Fruit fly (Drosophila melanogaster) whole organism, embryonic: ENCODE data around the gene eIF1.

ENCODE experiments used
- Adf1 ChIP-seq: fragments of 200-800 bp; sonication (Bioruptor generic); IDR thresholded peaks from 2 replicates; pipeline ENCODE4 v1.3.6; 2022; ENCODE audit warnings: missing biosample characterization, missing genetic modification characterization
- Atf3 ChIP-seq: fragments of 200-800 bp; sonication (Bioruptor generic); optimal IDR thresholded peaks from 3 replicates; lab custom pipeline; 2016; ENCODE audit warnings: missing biosample characterization, missing genetic modification characterization
- Blimp-1 ChIP-seq: fragments of 200-800 bp; sonication (Bioruptor generic); optimal IDR thresholded peaks from 3 replicates; lab custom pipeline; 2018; ENCODE audit warnings: missing biosample characterization, missing genetic modification characterization, mild to moderate bottlenecking, moderate library complexity, missing genetic modification reagents
- CG11560 ChIP-seq: fragments of 200-800 bp; sonication (Bioruptor generic); IDR thresholded peaks from 3 replicates; pipeline ENCODE4 v1.3.6; 2022; ENCODE audit warnings: missing biosample characterization, missing genetic modification characterization
- CG12071 ChIP-seq: fragments of 200-800 bp; sonication (Bioruptor generic); optimal IDR thresholded peaks from 3 replicates; lab custom pipeline; 2018; ENCODE audit warnings: missing biosample characterization, mild to moderate bottlenecking, missing genetic modification characterization
- CG12391 ChIP-seq: fragments of 200-800 bp; sonication (Bioruptor generic); optimal IDR thresholded peaks from 3 replicates; lab custom pipeline; 2018; ENCODE audit warnings: missing biosample characterization, mild to moderate bottlenecking, missing genetic modification characterization, moderate library complexity
- CG13123 ChIP-seq: fragments of 200-800 bp; sonication (Bioruptor generic); optimal IDR thresholded peaks from 2 replicates; lab custom pipeline; 2016; ENCODE audit warnings: missing biosample characterization, missing genetic modification characterization
- CG13424 ChIP-seq: fragments of 200-800 bp; sonication (Bioruptor generic); optimal IDR thresholded peaks from 2 replicates; lab custom pipeline; 2019; ENCODE audit warnings: missing biosample characterization, mild to moderate bottlenecking, missing genetic modification characterization, moderate library complexity
- CG1529 ChIP-seq: fragments of 200-800 bp; sonication (Bioruptor generic); optimal IDR thresholded peaks from 3 replicates; lab custom pipeline; 2018; ENCODE audit warnings: missing biosample characterization, missing genetic modification characterization
- CG1602 ChIP-seq: fragments of 200-800 bp; sonication (Bioruptor generic); optimal IDR thresholded peaks from 3 replicates; lab custom pipeline; 2016; ENCODE audit warnings: missing biosample characterization, missing genetic modification characterization
- CG17328 ChIP-seq: fragments of 200-800 bp; sonication (Bioruptor generic); IDR thresholded peaks from 2 replicates; pipeline ENCODE4 v1.3.6; 2022; ENCODE audit warnings: missing biosample characterization, missing genetic modification characterization
- CG17912 ChIP-seq: fragments of 200-800 bp; sonication (Bioruptor generic); optimal IDR thresholded peaks from 2 replicates; lab custom pipeline; 2018; ENCODE audit warnings: missing biosample characterization, mild to moderate bottlenecking, missing genetic modification characterization
- CG18476 ChIP-seq: fragments of 200-800 bp; sonication (Bioruptor generic); optimal IDR thresholded peaks from 2 replicates; lab custom pipeline; 2016; ENCODE audit warnings: missing biosample characterization, mild to moderate bottlenecking, missing genetic modification characterization
- CG2889 ChIP-seq: fragments of 200-800 bp; sonication (Bioruptor generic); IDR thresholded peaks from 3 replicates; pipeline ENCODE4 v1.3.6; 2022; ENCODE audit warnings: missing biosample characterization, missing genetic modification characterization
- CG34376 ChIP-seq: fragments of 200-800 bp; sonication (Bioruptor generic); optimal IDR thresholded peaks from 2 replicates; lab custom pipeline; 2018; ENCODE audit warnings: missing biosample characterization, mild to moderate bottlenecking, missing genetic modification characterization
- CG7271 ChIP-seq: fragments of 200-800 bp; sonication (Bioruptor generic); optimal IDR thresholded peaks from 2 replicates; lab custom pipeline; 2018; ENCODE audit warnings: missing biosample characterization, mild to moderate bottlenecking, missing genetic modification characterization, moderate library complexity
- CG7372 ChIP-seq: fragments of 200-800 bp; sonication (Bioruptor generic); IDR thresholded peaks from 2 replicates; pipeline ENCODE4 v1.3.6; 2022; ENCODE audit warnings: missing biosample characterization, missing genetic modification characterization
- CG9215 ChIP-seq: fragments of 200-800 bp; sonication (Bioruptor generic); IDR thresholded peaks from 2 replicates; pipeline ENCODE4 v1.3.6; 2022; ENCODE audit warnings: missing biosample characterization, missing genetic modification characterization
- CG9609 ChIP-seq: fragments of 200-800 bp; sonication (Bioruptor generic); optimal IDR thresholded peaks from 3 replicates; lab custom pipeline; 2016; ENCODE audit warnings: missing biosample characterization, missing genetic modification characterization
- E2f2 ChIP-seq: fragments of 200-800 bp; sonication (Bioruptor generic); IDR thresholded peaks from 2 replicates; pipeline ENCODE4 v1.3.6; 2022; ENCODE audit warnings: missing biosample characterization, missing genetic modification characterization
- Fer3 ChIP-seq: fragments of 200-800 bp; sonication (Bioruptor generic); optimal IDR thresholded peaks from 2 replicates; lab custom pipeline; 2018; ENCODE audit warnings: missing biosample characterization, mild to moderate bottlenecking, missing genetic modification characterization, moderate library complexity
- Gug ChIP-seq: fragments of 200-800 bp; sonication (Bioruptor generic); IDR thresholded peaks from 4 replicates; pipeline ENCODE4 v1.3.6; 2022; ENCODE audit warnings: missing biosample characterization, missing genetic modification characterization
- Hr3 ChIP-seq: fragments of 200-800 bp; sonication (Bioruptor generic); optimal IDR thresholded peaks from 3 replicates; lab custom pipeline; 2016; ENCODE audit warnings: missing biosample characterization, missing genetic modification characterization
- Jarid2 ChIP-seq: fragments of 200-800 bp; sonication (Bioruptor generic); optimal IDR thresholded peaks from 3 replicates; lab custom pipeline; 2017; ENCODE audit warnings: mild to moderate bottlenecking, missing biosample characterization, missing genetic modification reagents, missing genetic modification characterization
- Kr ChIP-seq: fragments of 200-800 bp; sonication (Bioruptor generic); optimal IDR thresholded peaks from 2 replicates; lab custom pipeline; 2017; ENCODE audit warnings: missing biosample characterization, mild to moderate bottlenecking, missing genetic modification characterization
- Lim3 ChIP-seq: fragments of 200-800 bp; sonication (Bioruptor generic); IDR thresholded peaks from 2 replicates; pipeline ENCODE4 v1.3.6; 2022; ENCODE audit warnings: missing biosample characterization, missing genetic modification characterization
- Lpt ChIP-seq: fragments of >200 bp; optimal IDR thresholded peaks from 2 replicates; lab custom pipeline; 2018; ENCODE audit warnings: missing biosample characterization, missing genetic modification characterization
- Poxn ChIP-seq: fragments of 200-800 bp; sonication (Bioruptor generic); IDR thresholded peaks from 2 replicates; pipeline ENCODE4 v1.3.6; 2022; ENCODE audit warnings: missing biosample characterization, missing genetic modification characterization
- Trl ChIP-seq, 3 experiments: fragments of >200 bp in 2 of 3; fragments of 200-800 bp in 1 of 3; sonication (Bioruptor generic) in 1 of 3; optimal IDR thresholded peaks; 2 replicates in 1 of 3; 3 replicates in 2 of 3; lab custom pipeline; 2016 to 2017; ENCODE audit warnings: missing biosample characterization in 1 of 3, missing genetic modification characterization in 1 of 3
- ap ChIP-seq: fragments of 200-800 bp; sonication (Bioruptor generic); IDR thresholded peaks from 2 replicates; pipeline ENCODE4 v1.3.6; 2022; ENCODE audit warnings: missing biosample characterization, missing genetic modification characterization
- bbx ChIP-seq: fragments of 200-800 bp; sonication (Bioruptor generic); IDR thresholded peaks from 2 replicates; pipeline ENCODE4 v1.3.6; 2022; ENCODE audit warnings: missing biosample characterization, missing genetic modification characterization; ENCODE audit not compliant: partially characterized antibody
- bigmax ChIP-seq: fragments of 200-800 bp; sonication (Bioruptor generic); optimal IDR thresholded peaks from 2 replicates; lab custom pipeline; 2018; ENCODE audit warnings: missing biosample characterization, mild to moderate bottlenecking, missing genetic modification characterization
- btn ChIP-seq: fragments of 200-800 bp; sonication (Bioruptor generic); optimal IDR thresholded peaks from 2 replicates; lab custom pipeline; 2016; ENCODE audit warnings: missing biosample characterization, missing genetic modification characterization
- dan ChIP-seq: fragments of 200-800 bp; sonication (Bioruptor generic); IDR thresholded peaks from 2 replicates; pipeline ENCODE4 v1.3.6; 2022; ENCODE audit warnings: missing biosample characterization, missing genetic modification characterization
- dati ChIP-seq: fragments of 200-800 bp; sonication (Bioruptor generic); IDR thresholded peaks from 2 replicates; pipeline ENCODE4 v1.3.6; 2022; ENCODE audit warnings: missing biosample characterization, missing genetic modification characterization
- dpn ChIP-seq, 2 experiments: fragments of 200-800 bp; sonication (Bioruptor generic); optimal IDR thresholded peaks; 3 replicates each; lab custom pipeline; 2016; ENCODE audit warnings: missing biosample characterization in 2 of 2, missing genetic modification characterization in 2 of 2
- gce ChIP-seq: fragments of 200-800 bp; sonication (Bioruptor generic); IDR thresholded peaks from 3 replicates; pipeline ENCODE4 v1.3.6; 2022; ENCODE audit warnings: missing biosample characterization, missing genetic modification characterization
- grau ChIP-seq: fragments of 200-800 bp; optimal IDR thresholded peaks from 3 replicates; lab custom pipeline; 2019; ENCODE audit warnings: missing biosample characterization, mild to moderate bottlenecking, missing genetic modification characterization, moderate library complexity
- gsb-n ChIP-seq: fragments of 200-800 bp; sonication (Bioruptor generic); optimal IDR thresholded peaks from 3 replicates; lab custom pipeline; 2018; ENCODE audit warnings: missing biosample characterization, mild to moderate bottlenecking, missing genetic modification characterization
- lov ChIP-seq, 2 experiments: fragments of 200-800 bp in 1 of 2; fragments of >200 bp in 1 of 2; sonication (Bioruptor generic) in 1 of 2; IDR thresholded peaks in 1 of 2; optimal IDR thresholded peaks in 1 of 2; 2 replicates in 1 of 2; 3 replicates in 1 of 2; pipeline versions ENCODE4 v1.3.6 to Lab custom; 2017 to 2022; ENCODE audit warnings: missing biosample characterization in 1 of 2, missing genetic modification characterization in 1 of 2
- peb ChIP-seq: fragments of 200-800 bp; sonication (Bioruptor generic); IDR thresholded peaks from 2 replicates; pipeline ENCODE4 v1.3.6; 2022; ENCODE audit warnings: missing biosample characterization, missing genetic modification characterization
- sd ChIP-seq: fragments of 200-800 bp; sonication (Bioruptor generic); optimal IDR thresholded peaks from 3 replicates; lab custom pipeline; 2018; ENCODE audit warnings: missing biosample characterization, mild to moderate bottlenecking, missing genetic modification characterization, moderate library complexity
- slp2 ChIP-seq: fragments of 200-800 bp; sonication (Bioruptor generic); optimal IDR thresholded peaks from 2 replicates; lab custom pipeline; 2016; ENCODE audit warnings: missing biosample characterization, missing genetic modification characterization
- sr ChIP-seq: fragments of 200-800 bp; sonication (Bioruptor generic); IDR thresholded peaks from 3 replicates; pipeline ENCODE4 v1.3.6; 2022; ENCODE audit warnings: missing biosample characterization, missing genetic modification characterization
- sug ChIP-seq: fragments of 200-800 bp; optimal IDR thresholded peaks from 2 replicates; lab custom pipeline; 2019; ENCODE audit warnings: missing biosample characterization, mild to moderate bottlenecking, missing genetic modification characterization, moderate library complexity
- tgo ChIP-seq: fragments of 200-800 bp; sonication (Bioruptor generic); IDR thresholded peaks from 3 replicates; pipeline ENCODE4 v1.3.6; 2022; ENCODE audit warnings: missing biosample characterization, missing genetic modification characterization
- unc-4 ChIP-seq: fragments of 200-800 bp; sonication (Bioruptor generic); IDR thresholded peaks from 2 replicates; pipeline ENCODE4 v1.3.6; 2022; ENCODE audit warnings: missing biosample characterization, missing genetic modification characterization; ENCODE audit not compliant: partially characterized antibody
- wdn ChIP-seq: fragments of 200-800 bp; sonication (Bioruptor generic); IDR thresholded peaks from 2 replicates; pipeline ENCODE4 v1.3.6; 2022; ENCODE audit warnings: missing biosample characterization, missing genetic modification characterization

The eIF1 gene

DNA sequence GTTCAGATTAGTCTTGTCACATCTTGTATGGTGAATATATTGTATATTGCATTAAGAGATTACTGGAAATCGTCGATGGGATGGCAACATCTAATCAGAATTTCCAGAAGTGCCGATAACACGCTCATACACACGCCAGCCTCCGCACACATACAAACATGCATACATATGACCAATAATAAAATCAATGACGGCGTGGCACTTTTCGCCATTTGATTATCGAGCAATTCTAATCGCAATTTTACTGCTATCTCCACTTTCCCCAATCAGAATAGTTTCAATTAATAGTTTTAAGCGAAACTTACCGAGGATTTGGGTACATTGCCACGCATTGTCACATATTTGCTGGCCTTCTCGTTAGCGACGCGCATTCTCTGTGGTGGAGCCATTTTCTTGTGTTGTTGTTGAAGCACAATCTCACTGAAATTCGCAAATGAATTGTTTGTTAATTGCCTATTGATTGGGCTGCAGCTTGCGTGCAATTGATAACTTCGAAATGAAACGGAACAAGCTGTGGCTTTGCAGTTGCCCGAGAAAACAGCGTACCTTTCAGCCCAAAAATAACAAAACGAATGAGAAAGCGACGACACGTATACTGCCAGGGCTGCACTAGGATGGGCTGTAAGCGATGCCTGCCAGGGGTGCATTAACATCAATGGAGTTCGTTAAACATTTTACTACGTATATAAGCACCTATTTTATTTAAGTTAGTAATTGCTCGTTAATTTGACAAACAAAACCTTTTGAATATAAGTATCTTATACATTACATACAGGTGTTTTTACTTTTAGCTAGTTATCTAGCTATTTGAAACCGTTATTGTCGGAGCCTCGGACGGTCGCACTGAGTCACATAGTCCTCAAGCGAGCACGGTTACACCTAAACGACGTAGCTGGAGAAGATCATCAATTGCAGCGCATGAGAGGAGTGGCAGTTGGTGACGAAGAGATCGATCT lies 24.4 kb upstream of the eIF1 start, which contains the start of the genes CG32276 and gry (continued):
- no peak for TF ChIP-seq bbx (GFP tag; lab: Robert Waterston, UW)
- TF ChIP-seq dan: no peak
- TF ChIP-seq peb (GFP tag; lab: Robert Waterston, UW): no peak
- no peak for TF ChIP-seq grau (tag; lab: Kevin White, UChicago)
- no peak for TF ChIP-seq CG1529 (GFP tag; lab: Kevin White, UChicago)
- peak; percentile 68; the same call in 2 of the 4 replicates for TF ChIP-seq Gug (GFP tag; lab: Robert Waterston, UW)
- no peak; the same call in 2 of the 3 replicates for TF ChIP-seq sr (GFP tag; lab: Robert Waterston, UW)
- TF ChIP-seq lov (optimal IDR thresholded peaks at IDR 0.05; lab: Kevin White, UChicago): no peak
- peak; percentile 61; the same call in 1 of the 3 replicates for TF ChIP-seq lov (GFP tag; IDR thresholded peaks at IDR 0.05; lab: Robert Waterston, UW)
- TF ChIP-seq Hr3 (GFP tag; lab: Kevin White, UChicago): peak; percentile 70
- TF ChIP-seq dati (GFP tag; lab: Robert Waterston, UW): peak; percentile 48; the same call in 1 of the 2 replicates
- TF ChIP-seq Poxn (GFP tag; lab: Robert Waterston, UW): peak; percentile 62
- peak; percentile 67 for TF ChIP-seq slp2 (GFP tag; lab: Kevin White, UChicago)
- TF ChIP-seq sug: no peak
- no peak for TF ChIP-seq sd
- TF ChIP-seq CG9609 (GFP tag; lab: Kevin White, UChicago): peak; percentile 82
- TF ChIP-seq Lim3: no peak
- peak; percentile 75 for TF ChIP-seq CG34376 (GFP tag; lab: Kevin White, UChicago)
- TF ChIP-seq unc-4 (GFP tag; lab: Robert Waterston, UW): no peak
- TF ChIP-seq Adf1 (GFP tag; lab: Robert Waterston, UW): no peak
- peak; percentile 76 to 81 for TF ChIP-seq dpn (GFP tag; optimal IDR thresholded peaks at IDR 0.05; lab: Kevin White, UChicago)
- peak; percentile 66 for TF ChIP-seq CG1602 (GFP tag; lab: Kevin White, UChicago)
- 0 out of 3 replicates have a peak, but pooled peaks have one; percentile 46 for TF ChIP-seq CG2889 (GFP tag; lab: Robert Waterston, UW)
- TF ChIP-seq E2f2: peak; percentile 53
- peak; percentile 64 for TF ChIP-seq CG9215 (GFP tag; lab: Robert Waterston, UW)
- peak; percentile 84 for TF ChIP-seq CG13424
- TF ChIP-seq ap (GFP tag; lab: Robert Waterston, UW): peak; percentile 82
- TF ChIP-seq CG11560: no peak
- peak; percentile 72 for TF ChIP-seq Fer3 (tag; lab: Kevin White, UChicago)
- peak; percentile 7 for TF ChIP-seq CG17912
- peak; percentile 71 for TF ChIP-seq CG18476 (GFP tag; lab: Kevin White, UChicago)
- no peak for TF ChIP-seq bigmax (GFP tag; lab: Kevin White, UChicago)
- peak; percentile 73 for TF ChIP-seq tgo (GFP tag; lab: Robert Waterston, UW)
- TF ChIP-seq Jarid2 (GFP tag; lab: Kevin White, UChicago): peak; percentile 50
- 0 out of 2 replicates have a peak, but pooled peaks have one; percentile 8 for TF ChIP-seq wdn (GFP tag; lab: Robert Waterston, UW)
- TF ChIP-seq btn: peak; percentile 58
- no peak for TF ChIP-seq Lpt (GFP tag; lab: Kevin White, UChicago)
- TF ChIP-seq CG12391 (tag; lab: Kevin White, UChicago): peak; percentile 91
- no peak for TF ChIP-seq gsb-n (tag; lab: Kevin White, UChicago)
- TF ChIP-seq CG13123 (GFP tag; lab: Kevin White, UChicago): peak; percentile 54
- TF ChIP-seq CG17328 (GFP tag; lab: Robert Waterston, UW): peak; percentile 78
- TF ChIP-seq CG7271 (tag; lab: Kevin White, UChicago): peak; percentile 8
- no peak for TF ChIP-seq gce (GFP tag; lab: Robert Waterston, UW)
- TF ChIP-seq Atf3 (GFP tag; lab: Kevin White, UChicago): peak; percentile 63
- TF ChIP-seq Blimp-1 (GFP tag; lab: Kevin White, UChicago): no peak
- no peak for TF ChIP-seq CG12071 (GFP tag; lab: Kevin White, UChicago)
- TF ChIP-seq Kr (GFP tag; lab: Kevin White, UChicago): no peak
- peak; percentile 66; the same call in 1 of the 2 replicates for TF ChIP-seq CG7372 (GFP tag; lab: Robert Waterston, UW)
- peak in 1 of 2 experiments; percentile 14 for TF ChIP-seq Trl (optimal IDR thresholded peaks at IDR 0.05; lab: Kevin White, UChicago)
- TF ChIP-seq Trl (GFP tag; optimal IDR thresholded peaks at IDR 0.05; lab: Kevin White, UChicago): peak; percentile 85
